Worm (Caenorhabditis elegans) whole organism, early embryonic: ENCODE data around the gene srm-2.

Source experiments
- B0310.2 ChIP-seq: sonication (generic microtip); optimal IDR thresholded peaks from 2 replicates; lab custom pipeline; 2016; ENCODE audit warnings: mild to moderate bottlenecking, missing genetic modification characterization, missing compliant biosample characterization
- F13C5.2 ChIP-seq: sonication (generic microtip); optimal IDR thresholded peaks from 2 replicates; lab custom pipeline; 2017; ENCODE audit warnings: mild to moderate bottlenecking, missing genetic modification characterization, inconsistent platforms, missing compliant biosample characterization
- aly-1 ChIP-seq: sonication (generic microtip); optimal IDR thresholded peaks from 2 replicates; lab custom pipeline; 2016; ENCODE audit warnings: missing genetic modification characterization, missing compliant biosample characterization
- ama-1 ChIP-seq: fragments of 150-350 bp; optimal IDR thresholded peaks from 2 replicates; lab custom pipeline; 2014
- ceh-13 ChIP-seq: fragments of 200-800 bp; sonication (Bioruptor generic); optimal IDR thresholded peaks from 2 replicates; lab custom pipeline; 2018; ENCODE audit warnings: mild to moderate bottlenecking, missing genetic modification characterization, missing compliant biosample characterization
- ceh-36 ChIP-seq: sonication (generic microtip); optimal IDR thresholded peaks from 2 replicates; lab custom pipeline; 2016; ENCODE audit warnings: missing genetic modification characterization, inconsistent platforms, missing compliant biosample characterization
- ets-7 ChIP-seq: sonication (generic microtip); optimal IDR thresholded peaks from 2 replicates; lab custom pipeline; 2016; ENCODE audit warnings: missing genotype, missing genetic modification characterization, missing compliant biosample characterization
- flt-1 ChIP-seq: fragments of 200-800 bp; sonication (Bioruptor generic); IDR thresholded peaks from 2 replicates; pipeline ENCODE4 v1.3.6; 2022; ENCODE audit warnings: missing genetic modification characterization, missing compliant biosample characterization
- hmbx-1 ChIP-seq: sonication (generic microtip); optimal IDR thresholded peaks from 2 replicates; lab custom pipeline; 2016; ENCODE audit warnings: mild to moderate bottlenecking, missing genetic modification characterization, missing compliant biosample characterization
- hmg-4 ChIP-seq: fragments of 200-800 bp; sonication (Bioruptor generic); optimal IDR thresholded peaks from 2 replicates; lab custom pipeline; 2018; ENCODE audit warnings: mild to moderate bottlenecking, missing genetic modification characterization, missing compliant biosample characterization
- hnd-1 ChIP-seq: sonication (generic microtip); optimal IDR thresholded peaks from 2 replicates; lab custom pipeline; 2016; ENCODE audit warnings: missing genetic modification characterization, missing compliant biosample characterization
- pes-1 ChIP-seq: fragments of 200-800 bp; sonication (Bioruptor generic); IDR thresholded peaks from 2 replicates; pipeline ENCODE4 v1.3.6; 2022; ENCODE audit warnings: missing genetic modification reagents, missing genetic modification characterization, missing compliant biosample characterization
- scrt-1 ChIP-seq: fragments of 200-800 bp; sonication (Bioruptor generic); IDR thresholded peaks from 2 replicates; pipeline ENCODE4 v1.3.6; 2022; ENCODE audit warnings: missing genetic modification characterization, missing compliant biosample characterization
- sea-1 ChIP-seq: fragments of 200-800 bp; sonication (Bioruptor generic); conservative IDR thresholded peaks from 2 replicates; pipeline ENCODE4 v1.3.6; 2022; ENCODE audit warnings: missing genetic modification characterization, missing compliant biosample characterization
- tbx-11 ChIP-seq: fragments of 200-800 bp; sonication (Bioruptor generic); IDR thresholded peaks from 2 replicates; pipeline ENCODE4 v1.3.6; 2022; ENCODE audit warnings: missing genetic modification characterization, missing compliant biosample characterization
- tbx-37 ChIP-seq: fragments of 200-800 bp; sonication (Bioruptor generic); conservative IDR thresholded peaks from 2 replicates; pipeline ENCODE4 v1.3.6; 2022; ENCODE audit warnings: missing genetic modification reagents, missing genetic modification characterization, missing compliant biosample characterization
- tra-4 ChIP-seq: sonication (generic microtip); optimal IDR thresholded peaks from 2 replicates; lab custom pipeline; 2017; ENCODE audit warnings: missing genetic modification characterization, missing compliant biosample characterization

srm-2 gene

DNA sequence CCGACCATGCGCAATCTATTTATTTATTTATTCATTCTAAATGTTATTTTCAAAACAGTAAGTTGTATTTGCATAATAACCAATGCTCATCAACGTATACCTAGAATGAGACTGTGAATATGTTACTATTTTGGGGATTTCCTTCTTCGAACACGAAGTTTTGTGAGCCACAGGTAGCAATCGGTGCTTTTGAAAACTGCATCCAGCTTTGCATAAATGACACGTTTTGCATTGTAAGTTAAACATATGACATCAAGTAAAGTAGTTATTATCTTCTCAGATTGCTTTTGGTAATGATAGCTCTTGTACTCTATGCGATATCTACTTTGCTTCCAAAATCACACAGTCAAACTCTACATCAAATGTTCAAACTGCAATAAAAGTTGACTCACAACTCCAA, 26.0 kb upstream of the srm-2 start, which contains the start of gene E03H12.4:
E03H12.4 (plus strand) TSS at position 120 of the 400 bp plus-strand sequence.
- TF ChIP-seq tbx-37 (GFP tag; lab: Robert Waterston, UW) (no peak), ama-1 (lab: Kevin White, UChicago) (no peak), aly-1 (tag; lab: Kevin White, UChicago) (no peak), ets-7 (tag; lab: Kevin White, UChicago) (no peak), tra-4 (tag; lab: Kevin White, UChicago) (no peak), tbx-11 (no peak), B0310.2 (no peak), hnd-1 (tag; lab: Kevin White, UChicago) (no peak)

DNA sequence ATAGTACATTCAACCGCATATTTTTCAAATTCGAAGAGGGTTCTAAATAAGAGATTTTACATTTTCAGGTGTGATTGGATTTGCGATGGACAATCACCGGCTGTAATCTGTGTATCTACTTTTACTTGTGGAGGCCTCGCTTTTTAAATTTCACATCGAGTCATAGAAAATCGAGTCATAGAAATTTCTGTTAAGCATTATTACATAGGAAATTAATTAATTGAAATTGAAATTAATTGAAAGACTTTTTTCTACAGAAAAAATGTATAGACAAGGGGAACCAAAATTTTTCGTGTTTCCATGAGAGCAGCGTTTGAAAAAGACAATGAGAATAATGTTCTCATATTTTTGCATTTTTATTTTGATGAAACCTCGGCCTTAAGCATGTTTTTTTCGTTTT, 24.7 kb upstream of the srm-2 start, which contains the start of gene clec-176:
clec-176 (plus strand) TSS at position 301 of the 400 bp plus-strand sequence.
- no peak for TF ChIP-seq ama-1 (lab: Kevin White, UChicago)
- no peak for TF ChIP-seq ceh-13 (GFP tag; lab: Kevin White, UChicago)
- no peak for TF ChIP-seq flt-1
- TF ChIP-seq pes-1: no peak
- no peak for TF ChIP-seq ceh-36 (tag; lab: Kevin White, UChicago)
- TF ChIP-seq scrt-1 (GFP tag; lab: Robert Waterston, UW): no peak
- TF ChIP-seq B0310.2: no peak
- no peak for TF ChIP-seq tbx-11

DNA sequence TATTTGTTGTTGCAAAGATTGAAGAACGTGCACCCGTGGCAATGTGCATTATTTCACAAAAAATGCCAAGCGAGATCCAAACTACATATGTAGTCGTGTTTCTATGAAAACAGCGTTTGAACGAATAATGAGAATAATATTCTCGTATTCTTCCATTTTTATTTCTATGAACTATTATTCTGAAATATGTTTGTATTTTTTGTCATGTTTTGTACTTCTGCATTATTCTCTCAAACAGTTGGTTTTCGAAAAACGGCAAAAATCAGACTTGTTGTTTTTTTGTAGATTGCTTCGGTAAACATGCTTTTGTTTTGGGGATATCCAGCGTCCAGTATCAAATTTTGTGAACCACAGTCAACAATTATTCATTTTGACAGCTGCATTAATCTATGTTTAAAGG, 22.2 kb upstream of the srm-2 start, which contains the start of gene clec-177:
clec-177 (plus strand) TSS at position 301 of the 400 bp plus-strand sequence.
- no peak for TF ChIP-seq hmbx-1 (tag; lab: Kevin White, UChicago)
- no peak for TF ChIP-seq ets-7 (tag; lab: Kevin White, UChicago)
- TF ChIP-seq hmg-4 (GFP tag; lab: Kevin White, UChicago): no peak
- TF ChIP-seq tbx-37 (GFP tag; lab: Robert Waterston, UW): no peak
- no peak for TF ChIP-seq ceh-13 (GFP tag; lab: Kevin White, UChicago)
- TF ChIP-seq aly-1 (tag; lab: Kevin White, UChicago): no peak
- no peak for TF ChIP-seq sea-1 (GFP tag; lab: Robert Waterston, UW)
- no peak for TF ChIP-seq F13C5.2 (tag; lab: Kevin White, UChicago)
- no peak for TF ChIP-seq tra-4 (tag; lab: Kevin White, UChicago)
- no peak for TF ChIP-seq ama-1 (lab: Kevin White, UChicago)
- TF ChIP-seq hnd-1 (tag; lab: Kevin White, UChicago): no peak
- no peak for TF ChIP-seq B0310.2
- TF ChIP-seq tbx-11: no peak
- TF ChIP-seq pes-1: no peak
- TF ChIP-seq flt-1: no peak
- no peak for TF ChIP-seq ceh-36 (tag; lab: Kevin White, UChicago)

DNA sequence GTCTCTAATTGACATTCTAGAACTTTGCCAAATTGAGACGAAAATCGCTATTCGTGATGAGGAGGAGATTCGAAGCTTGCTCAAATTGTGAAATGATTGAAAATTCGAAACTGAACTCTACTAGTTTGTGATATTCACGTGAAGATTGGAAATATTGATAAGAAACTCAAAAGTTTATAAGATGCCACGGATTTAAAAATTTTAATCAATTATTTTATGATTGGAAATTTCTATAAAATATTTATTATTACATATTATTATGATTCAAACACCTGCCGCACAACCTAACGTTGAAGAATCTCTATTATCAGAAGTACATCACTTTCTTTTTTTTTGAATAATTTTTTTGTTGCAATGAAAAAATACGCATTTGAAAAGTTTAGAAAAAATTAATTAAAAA, 19.9 kb upstream of the srm-2 start, which contains the start of gene E03H12.7:
E03H12.7 (minus strand) TSS at position 101 of the 400 bp plus-strand sequence.
- TF ChIP-seq hnd-1 (tag; lab: Kevin White, UChicago) (no peak), ceh-13 (GFP tag; lab: Kevin White, UChicago) (no peak), B0310.2 (no peak), F13C5.2 (tag; lab: Kevin White, UChicago) (no peak), ets-7 (tag; lab: Kevin White, UChicago) (no peak), hmbx-1 (tag; lab: Kevin White, UChicago) (no peak), flt-1 (no peak), ceh-36 (tag; lab: Kevin White, UChicago) (no peak), ama-1 (lab: Kevin White, UChicago) (no peak), tbx-11 (no peak), pes-1 (no peak), tra-4 (tag; lab: Kevin White, UChicago) (no peak), aly-1 (tag; lab: Kevin White, UChicago) (no peak), hmg-4 (GFP tag; lab: Kevin White, UChicago) (no peak), scrt-1 (GFP tag; lab: Robert Waterston, UW) (no peak), sea-1 (GFP tag; lab: Robert Waterston, UW) (no peak), tbx-37 (GFP tag; lab: Robert Waterston, UW) (no peak)

DNA sequence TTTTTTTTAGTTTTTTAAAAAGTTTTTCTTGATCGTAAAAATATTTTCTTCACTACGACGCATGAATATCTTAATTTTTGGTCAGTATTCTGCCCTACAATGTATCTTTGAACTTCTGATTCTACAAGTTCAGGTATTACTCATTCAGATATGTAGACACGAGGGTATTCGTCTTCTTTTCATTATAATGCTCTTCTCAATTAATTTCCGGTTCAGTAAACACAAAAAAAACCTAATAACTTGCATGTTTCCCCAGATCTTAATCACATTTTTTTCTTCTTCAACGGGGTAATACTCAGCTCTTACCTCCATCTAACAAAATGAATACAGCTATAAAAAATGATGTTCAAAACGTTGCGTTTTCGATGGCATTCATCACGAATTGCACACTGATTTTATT, 16.4 kb upstream of the srm-2 start, which contains the start of gene str-162:
str-162 (plus strand) TSS at position 301 of the 400 bp plus-strand sequence.
- TF ChIP-seq ama-1 (lab: Kevin White, UChicago) (no peak), flt-1 (no peak), F13C5.2 (tag; lab: Kevin White, UChicago) (no peak)

DNA sequence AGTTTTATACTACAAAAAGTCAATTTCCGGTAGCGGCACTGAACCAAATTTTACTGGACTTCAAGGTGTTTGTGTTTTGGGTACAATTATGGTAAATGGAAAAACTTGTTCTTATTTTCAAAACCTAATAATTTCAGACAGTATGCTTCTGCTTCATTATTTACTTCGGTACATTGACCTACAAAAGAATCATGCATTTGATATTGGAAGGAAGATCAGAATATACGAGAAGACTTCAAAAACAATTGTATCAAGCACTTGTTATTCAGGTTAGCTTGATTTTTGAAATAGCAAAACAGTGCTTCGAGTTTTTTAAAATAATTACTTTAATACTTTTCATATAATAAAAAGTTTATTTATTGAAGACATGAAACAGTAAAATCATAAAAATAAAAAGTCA, 15.3 kb upstream of the srm-2 start:
- TF ChIP-seq scrt-1 (GFP tag; lab: Robert Waterston, UW): no peak
- TF ChIP-seq tbx-37 (GFP tag; lab: Robert Waterston, UW): no peak
- TF ChIP-seq hmbx-1 (tag; lab: Kevin White, UChicago): no peak
- TF ChIP-seq sea-1 (GFP tag; lab: Robert Waterston, UW): no peak
- TF ChIP-seq flt-1: no peak
- no peak for TF ChIP-seq ets-7 (tag; lab: Kevin White, UChicago)
- TF ChIP-seq hmg-4 (GFP tag; lab: Kevin White, UChicago): no peak
- TF ChIP-seq B0310.2: no peak
- no peak for TF ChIP-seq pes-1
- TF ChIP-seq hnd-1 (tag; lab: Kevin White, UChicago): no peak
- TF ChIP-seq ceh-36 (tag; lab: Kevin White, UChicago): no peak
- TF ChIP-seq aly-1 (tag; lab: Kevin White, UChicago): no peak
- TF ChIP-seq ama-1 (lab: Kevin White, UChicago): no peak
- TF ChIP-seq tra-4 (tag; lab: Kevin White, UChicago): no peak
- no peak for TF ChIP-seq F13C5.2 (tag; lab: Kevin White, UChicago)
- no peak for TF ChIP-seq tbx-11
- TF ChIP-seq ceh-13 (GFP tag; lab: Kevin White, UChicago): no peak

DNA sequence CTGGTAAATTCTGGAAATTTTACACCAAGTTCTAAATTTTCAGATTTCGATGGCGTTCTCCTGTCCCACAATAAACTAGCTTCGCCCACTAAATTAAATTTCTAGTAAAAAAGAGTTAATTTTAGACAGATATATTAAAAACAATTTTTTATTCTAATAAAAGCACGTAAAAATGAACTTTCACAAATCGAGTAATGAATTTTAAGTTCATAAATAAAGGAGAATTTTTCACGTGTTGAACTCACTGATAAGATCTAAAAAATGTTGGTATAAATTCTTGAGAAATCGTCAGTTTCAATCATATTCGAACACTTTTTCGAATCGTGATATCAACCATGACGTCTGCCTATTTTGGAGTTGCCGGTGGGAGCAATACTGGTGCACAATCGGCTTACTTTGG, 12.6 kb upstream of the srm-2 start, which contains the start of gene ssq-2:
ssq-2 (plus strand) TSS at position 301 of the 400 bp plus-strand sequence.
- TF ChIP-seq ama-1 (lab: Kevin White, UChicago) (no peak), tra-4 (tag; lab: Kevin White, UChicago) (no peak), B0310.2 (no peak), flt-1 (no peak), hmg-4 (GFP tag; lab: Kevin White, UChicago) (no peak), ceh-36 (tag; lab: Kevin White, UChicago) (no peak), scrt-1 (GFP tag; lab: Robert Waterston, UW) (no peak), tbx-37 (GFP tag; lab: Robert Waterston, UW) (no peak), tbx-11 (no peak), hnd-1 (tag; lab: Kevin White, UChicago) (no peak), aly-1 (tag; lab: Kevin White, UChicago) (no peak), hmbx-1 (tag; lab: Kevin White, UChicago) (no peak), F13C5.2 (tag; lab: Kevin White, UChicago) (no peak), sea-1 (GFP tag; lab: Robert Waterston, UW) (no peak), ets-7 (tag; lab: Kevin White, UChicago) (no peak), ceh-13 (GFP tag; lab: Kevin White, UChicago) (no peak), pes-1 (no peak)
